Worm (Caenorhabditis elegans): Measurements from ENCODE around the gene vig-1.

The vig-1 gene

ce11 chrII:1323190-1323651, 2.4 kb downstream of the vig-1 start:
- no peak for TF ChIP-seq ahr-1 (tag; optimal IDR thresholded peaks at IDR 0.05)
- peak; percentile 15 for TF ChIP-seq unc-86 (tag; optimal IDR thresholded peaks at IDR 0.05)
- TF ChIP-seq ttx-3 (tag; optimal IDR thresholded peaks at IDR 0.05) = no peak
- no peak for TF ChIP-seq ama-1 (optimal IDR thresholded peaks at IDR 0.05)
- no peak for TF ChIP-seq fkh-6 (tag; optimal IDR thresholded peaks at IDR 0.05)
- TF ChIP-seq unc-42 (tag; optimal IDR thresholded peaks at IDR 0.05) = peak; percentile 89
- peak; percentile 17 for TF ChIP-seq tbx-2 (tag; optimal IDR thresholded peaks at IDR 0.05)
- no peak for TF ChIP-seq C38D4.7 (GFP tag; optimal IDR thresholded peaks at IDR 0.05)
- no peak for TF ChIP-seq hlh-30 (tag; optimal IDR thresholded peaks at IDR 0.05; ENCODE audit: insufficient read depth)
- TF ChIP-seq dmd-4 (tag; optimal IDR thresholded peaks at IDR 0.05; ENCODE audit: borderline replicate concordance) = no peak
- no peak for TF ChIP-seq madf-2 (tag; optimal IDR thresholded peaks at IDR 0.05)
- TF ChIP-seq ceh-14 (tag; optimal IDR thresholded peaks at IDR 0.05) = peak; percentile 99
- TF ChIP-seq ceh-48 (tag; optimal IDR thresholded peaks at IDR 0.05) = peak; percentile 70
- no peak for TF ChIP-seq ceh-9 (tag; optimal IDR thresholded peaks at IDR 0.05)
- no peak for TF ChIP-seq nhr-11 (tag; optimal IDR thresholded peaks at IDR 0.05)
- TF ChIP-seq che-1 (tag; optimal IDR thresholded peaks at IDR 0.05) = peak; percentile 20
- TF ChIP-seq elt-4 (tag; optimal IDR thresholded peaks at IDR 0.05) = no peak
- no peak for TF ChIP-seq pha-4 (tag; optimal IDR thresholded peaks at IDR 0.05)
- TF ChIP-seq mec-3 (tag; optimal IDR thresholded peaks at IDR 0.05; ENCODE audit: borderline replicate concordance) = no peak
- TF ChIP-seq sox-2 (GFP tag; IDR thresholded peaks at IDR 0.05) = no peak
- TF ChIP-seq ets-4 (tag; optimal IDR thresholded peaks at IDR 0.05) = no peak
- peak; percentile 50 for TF ChIP-seq ceh-31 (tag; optimal IDR thresholded peaks at IDR 0.05)
- TF ChIP-seq nfya-1 (tag; optimal IDR thresholded peaks at IDR 0.05) = peak; percentile 7
- no peak for TF ChIP-seq ztf-16 (tag; optimal IDR thresholded peaks at IDR 0.05)

DNA sequence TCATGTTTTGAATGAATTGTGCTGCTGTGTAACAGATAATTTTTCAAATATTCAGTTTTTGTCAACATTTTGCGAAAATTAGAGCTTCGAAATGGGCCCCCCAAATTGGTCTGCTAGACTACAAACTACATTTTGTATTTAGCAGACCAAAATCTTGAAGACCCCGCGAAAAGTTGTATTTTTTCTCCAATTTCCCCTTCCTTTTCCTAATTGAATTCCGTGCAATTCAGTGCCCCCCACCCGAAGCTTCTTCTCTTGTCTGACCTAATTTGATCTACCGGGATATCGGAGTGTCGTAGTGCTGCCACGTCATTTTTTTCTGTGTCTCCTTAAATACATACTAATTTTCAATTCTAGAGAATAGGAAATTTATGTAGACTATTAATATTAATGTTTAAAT, 3.2 kb downstream of the vig-1 start:
- no peak for TF ChIP-seq zip-5 (tag; optimal IDR thresholded peaks at IDR 0.05)
- no peak for TF ChIP-seq ceh-19 (GFP tag; optimal IDR thresholded peaks at IDR 0.05)
- no peak for TF ChIP-seq odd-2 (tag; optimal IDR thresholded peaks at IDR 0.05)
- TF ChIP-seq unc-42 (tag; optimal IDR thresholded peaks at IDR 0.05) = peak; percentile 72

- TF ChIP-seq ceh-48 (tag; optimal IDR thresholded peaks at IDR 0.05) = no peak
- no peak for TF ChIP-seq ceh-14 (tag; optimal IDR thresholded peaks at IDR 0.05)
- TF ChIP-seq hlh-8 (tag; optimal IDR thresholded peaks at IDR 0.05) = no peak
- no peak for TF ChIP-seq madf-2 (tag; optimal IDR thresholded peaks at IDR 0.05)
- no peak for TF ChIP-seq hlh-13 (GFP tag; optimal IDR thresholded peaks at IDR 0.05)
- no peak for TF ChIP-seq nhr-11 (tag; optimal IDR thresholded peaks at IDR 0.05)
- TF ChIP-seq odd-2 (tag; optimal IDR thresholded peaks at IDR 0.05) = no peak
Observed at ce11 chrII:1325604-1326003, 4.8 kb downstream of the vig-1 start.

DNA sequence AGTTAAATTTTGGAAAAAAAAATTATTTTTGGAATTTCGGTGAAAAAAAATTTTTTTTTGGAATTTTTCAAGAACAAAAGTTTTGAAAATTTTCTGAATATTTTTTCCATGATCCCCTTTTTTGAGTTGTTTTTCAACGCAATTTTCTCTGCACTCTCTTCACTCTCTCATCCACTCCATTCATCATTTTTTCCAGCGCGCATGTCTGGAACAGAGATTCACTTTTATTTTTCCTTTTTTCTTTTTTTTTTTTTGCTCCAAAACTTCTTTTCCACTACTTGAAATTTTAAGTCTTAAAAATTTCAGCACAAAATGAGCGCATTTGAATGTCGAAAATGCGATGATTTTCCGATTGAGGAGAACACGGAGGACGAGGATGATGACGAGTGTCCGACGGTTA, 5.9 kb downstream of the vig-1 start, which contains the start of gene jip-1:
TSS of gene jip-1 (plus strand) at position 301 of the 400 bp plus-strand sequence.
- TF ChIP-seq madf-2 (tag; optimal IDR thresholded peaks at IDR 0.05) (no peak), pha-4 (tag; optimal IDR thresholded peaks at IDR 0.05) (no peak), mec-3 (tag; optimal IDR thresholded peaks at IDR 0.05; ENCODE audit: borderline replicate concordance) (no peak), K02D7.2 (tag; optimal IDR thresholded peaks at IDR 0.05) (no peak), fkh-10 (GFP tag; optimal IDR thresholded peaks at IDR 0.05) (no peak), ceh-34 (tag; optimal IDR thresholded peaks at IDR 0.05) (no peak), pat-9 (tag; optimal IDR thresholded peaks at IDR 0.05) (no peak), pax-1 (tag; optimal IDR thresholded peaks at IDR 0.05) (no peak), tbx-2 (tag; optimal IDR thresholded peaks at IDR 0.05) (no peak), ceh-2 (tag; optimal IDR thresholded peaks at IDR 0.05) (no peak), ceh-24 (tag; optimal IDR thresholded peaks at IDR 0.05) (no peak), pha-2 (tag; optimal IDR thresholded peaks at IDR 0.05) (no peak), odd-2 (tag; optimal IDR thresholded peaks at IDR 0.05) (no peak), dve-1 (tag; optimal IDR thresholded peaks at IDR 0.05) (no peak), pag-3 (tag; optimal IDR thresholded peaks at IDR 0.05; ENCODE audit: borderline replicate concordance) (no peak), nhr-11 (tag; optimal IDR thresholded peaks at IDR 0.05) (no peak)
